Worm (Caenorhabditis elegans): ENCODE data around the gene F23B12.4.

F23B12.4 gene

DNA sequence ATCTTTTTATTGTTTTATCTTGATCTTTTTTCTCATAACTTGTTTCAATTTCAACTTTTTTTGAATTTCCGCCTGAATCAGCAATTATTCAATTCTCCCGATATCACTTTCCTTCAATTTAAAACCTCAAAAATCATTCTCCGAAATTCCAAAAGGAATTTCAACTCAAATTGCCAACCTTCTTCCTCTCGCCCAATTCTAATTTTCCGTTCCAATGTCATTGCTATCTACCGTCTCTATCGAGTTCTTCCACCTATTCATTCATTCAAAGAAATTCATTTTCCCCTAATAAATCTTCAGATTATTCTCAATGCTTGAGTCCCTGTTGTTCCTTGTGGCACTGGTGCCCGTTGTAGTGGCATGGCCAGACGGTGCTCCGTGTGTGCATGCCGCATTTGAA lies at the start of gene F23B12.4:
TSS of gene F23B12.4 (plus strand) at position 301 of the 400 bp plus-strand sequence.
- no peak for TF ChIP-seq snpc-4 (tag; optimal IDR thresholded peaks at IDR 0.05)
- no peak for TF ChIP-seq fkh-10 (GFP tag; optimal IDR thresholded peaks at IDR 0.05)

DNA sequence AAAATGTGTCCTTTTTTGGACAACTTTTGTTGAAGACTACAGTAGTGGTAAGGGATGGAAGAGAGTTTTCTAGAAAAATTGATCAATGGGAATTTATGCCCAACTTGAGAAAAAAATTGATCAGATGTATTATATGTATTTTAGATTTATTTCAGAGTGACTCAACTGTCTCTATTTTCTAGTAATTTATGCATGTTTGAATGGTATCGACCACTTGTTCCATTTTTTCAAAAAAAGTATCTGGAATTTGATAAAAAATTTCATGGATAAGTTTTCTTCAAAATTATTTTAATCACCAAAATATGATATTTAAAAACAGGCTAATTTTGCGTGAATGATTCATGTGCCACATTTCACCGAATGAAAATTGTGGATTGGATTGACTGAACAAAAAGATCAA lies 49.1 kb upstream of the F23B12.4 start, which contains the start of gene C15H11.10:
TSS of gene C15H11.10 (plus strand) at position 301 of the 400 bp plus-strand sequence.
- TF ChIP-seq nhr-76 (tag; optimal IDR thresholded peaks at IDR 0.05) = no peak
- TF ChIP-seq lin-15B (tag; optimal IDR thresholded peaks at IDR 0.05) = no peak
- no peak for TF ChIP-seq nhr-77 (tag; optimal IDR thresholded peaks at IDR 0.05)
- TF ChIP-seq nfya-1 (tag; optimal IDR thresholded peaks at IDR 0.05; ENCODE audit: insufficient read depth) = no peak
- TF ChIP-seq elt-2 (tag; optimal IDR thresholded peaks at IDR 0.05) = no peak
- TF ChIP-seq mml-1 (tag; optimal IDR thresholded peaks at IDR 0.05) = no peak
- TF ChIP-seq egl-27 (tag; optimal IDR thresholded peaks at IDR 0.05) = no peak
- no peak for TF ChIP-seq pha-4 (tag; optimal IDR thresholded peaks at IDR 0.05)
- TF ChIP-seq nhr-237 (tag; optimal IDR thresholded peaks at IDR 0.05) = no peak
- no peak for TF ChIP-seq daf-12 (tag; optimal IDR thresholded peaks at IDR 0.05)
- no peak for TF ChIP-seq eor-1 (tag; optimal IDR thresholded peaks at IDR 0.05)
- TF ChIP-seq jun-1 (tag; optimal IDR thresholded peaks at IDR 0.05) = no peak
- no peak for TF ChIP-seq ceh-82 (tag; optimal IDR thresholded peaks at IDR 0.05)

DNA sequence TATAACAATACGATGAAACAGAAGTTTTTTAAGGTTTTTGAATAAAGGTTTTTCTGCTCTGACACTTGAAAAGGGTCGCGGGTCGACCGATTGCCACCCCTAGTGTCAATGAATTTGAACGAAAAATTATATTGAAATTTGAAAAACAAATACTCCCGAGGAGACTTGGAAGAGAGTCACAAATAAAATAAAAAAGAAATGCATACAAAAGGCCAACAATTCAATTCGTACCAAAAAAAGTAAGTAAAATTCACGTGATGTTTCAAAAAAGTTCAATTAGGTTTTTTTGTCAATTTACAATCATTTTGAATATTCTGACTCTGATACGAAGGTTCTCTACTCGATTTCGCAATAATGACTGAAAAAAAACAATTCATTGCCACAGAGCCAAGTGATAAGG lies 47.4 kb upstream of the F23B12.4 start, which contains the start of gene C15H11.1:
TSS of gene C15H11.1 (plus strand) at position 301 of the 400 bp plus-strand sequence.
- no peak for TF ChIP-seq fkh-10 (GFP tag; optimal IDR thresholded peaks at IDR 0.05)
- TF ChIP-seq nfya-1 (tag; optimal IDR thresholded peaks at IDR 0.05; ENCODE audit: insufficient read depth) = no peak
- TF ChIP-seq mdl-1 (tag; optimal IDR thresholded peaks at IDR 0.05) = no peak
- TF ChIP-seq tbx-2 (tag; optimal IDR thresholded peaks at IDR 0.05) = no peak
- TF ChIP-seq hmg-11 (tag; optimal IDR thresholded peaks at IDR 0.05) = no peak
- no peak for TF ChIP-seq mml-1 (tag; optimal IDR thresholded peaks at IDR 0.05)
- no peak for TF ChIP-seq egl-5 (tag; optimal IDR thresholded peaks at IDR 0.05)
- TF ChIP-seq unc-62 (GFP tag; optimal IDR thresholded peaks at IDR 0.05) = no peak
- TF ChIP-seq nhr-12 (tag; optimal IDR thresholded peaks at IDR 0.05) = no peak
- no peak for TF ChIP-seq nhr-25 (tag; optimal IDR thresholded peaks at IDR 0.05)

ce11 chrV:14394743-14395142 lies 46.2 kb upstream of the F23B12.4 start, which contains the start of gene C15H11.13:
C15H11.13 (plus strand) TSS chrV:14395043.
- TF ChIP-seq jun-1 (tag; optimal IDR thresholded peaks at IDR 0.05) = no peak
- TF ChIP-seq lin-39 (tag; optimal IDR thresholded peaks at IDR 0.05) = no peak

- TF ChIP-seq ZK546.5 (tag; optimal IDR thresholded peaks at IDR 0.05) = no peak
- no peak for TF ChIP-seq ztf-11 (tag; optimal IDR thresholded peaks at IDR 0.05)
- no peak for TF ChIP-seq nhr-67 (tag; optimal IDR thresholded peaks at IDR 0.05)
- TF ChIP-seq fkh-2 (tag; optimal IDR thresholded peaks at IDR 0.05) = no peak
- no peak for TF ChIP-seq lsy-12 (tag; optimal IDR thresholded peaks at IDR 0.05)
- no peak for TF ChIP-seq nhr-77 (tag; optimal IDR thresholded peaks at IDR 0.05)
- no peak for TF ChIP-seq sea-2 (GFP tag; optimal IDR thresholded peaks at IDR 0.05)
- TF ChIP-seq unc-39 (tag; optimal IDR thresholded peaks at IDR 0.05) = no peak
Observed at ce11 chrV:14396123-14396669, 44.7 kb upstream of the F23B12.4 start.

ce11 chrV:14405647-14406046 lies 35.3 kb upstream of the F23B12.4 start:
- no peak for TF ChIP-seq mml-1 (tag; optimal IDR thresholded peaks at IDR 0.05)
- no peak for TF ChIP-seq eor-1 (tag; optimal IDR thresholded peaks at IDR 0.05)

ce11 chrV:14408774-14409173 lies 32.2 kb upstream of the F23B12.4 start, which contains the start of gene gnrr-2:
gnrr-2 (plus strand) TSS chrV:14409074.
- TF ChIP-seq nhr-76 (tag; optimal IDR thresholded peaks at IDR 0.05) (no peak), ZK546.5 (tag; optimal IDR thresholded peaks at IDR 0.05) (no peak), fkh-2 (tag; optimal IDR thresholded peaks at IDR 0.05) (no peak), mdl-1 (tag; optimal IDR thresholded peaks at IDR 0.05) (no peak), hmg-11 (tag; optimal IDR thresholded peaks at IDR 0.05) (no peak), ceh-82 (tag; optimal IDR thresholded peaks at IDR 0.05) (no peak)

All from whole organism, L3 larva.